Fruit fly (Drosophila melanogaster) whole organism, embryonic: Measurements from ENCODE around the gene Bx.
A peak's percentile ranks its signal among the peaks of the same experiment; 100 is the strongest.

Experiments
- Ada2b ChIP-seq: fragments of 200-800 bp; sonication (Bioruptor generic); IDR thresholded peaks from 2 replicates; pipeline ENCODE4 v1.3.6; 2022; ENCODE audit warnings: missing biosample characterization, missing genetic modification characterization
- Bgb ChIP-seq: fragments of 200-800 bp; sonication (Bioruptor generic); IDR thresholded peaks from 2 replicates; pipeline ENCODE4 v1.3.6; 2022; ENCODE audit warnings: missing biosample characterization, missing genetic modification characterization; ENCODE audit not compliant: partially characterized antibody
- CG10147 ChIP-seq: fragments of 200-800 bp; sonication (Bioruptor generic); optimal IDR thresholded peaks from 2 replicates; lab custom pipeline; 2019; ENCODE audit warnings: missing biosample characterization, mild to moderate bottlenecking, missing genetic modification characterization, moderate library complexity
- CG10321 ChIP-seq: fragments of 200-800 bp; sonication (Bioruptor generic); IDR thresholded peaks from 2 replicates; pipeline ENCODE4 v1.3.6; 2022; ENCODE audit warnings: missing biosample characterization, missing genetic modification characterization
- CG10366 ChIP-seq: fragments of 200-800 bp; sonication (Bioruptor generic); IDR thresholded peaks from 2 replicates; pipeline ENCODE4 v1.3.6; 2022; ENCODE audit warnings: missing biosample characterization, missing genetic modification characterization
- CG10462 ChIP-seq: fragments of 200-800 bp; sonication (Bioruptor generic); optimal IDR thresholded peaks from 2 replicates; lab custom pipeline; 2016; ENCODE audit warnings: missing biosample characterization, missing genetic modification characterization
- CG11560 ChIP-seq: fragments of 200-800 bp; sonication (Bioruptor generic); IDR thresholded peaks from 3 replicates; pipeline ENCODE4 v1.3.6; 2022; ENCODE audit warnings: missing biosample characterization, missing genetic modification characterization
- CG12236 ChIP-seq: fragments of 200-800 bp; sonication (Bioruptor generic); optimal IDR thresholded peaks from 2 replicates; lab custom pipeline; 2016; ENCODE audit warnings: missing biosample characterization, missing genetic modification characterization
- CG14050 ChIP-seq: fragments of 200-800 bp; sonication (Bioruptor generic); IDR thresholded peaks from 3 replicates; pipeline ENCODE4 v1.3.6; 2022; ENCODE audit warnings: missing biosample characterization, missing genetic modification characterization
- CG15479 ChIP-seq: fragments of 200-800 bp; sonication (Bioruptor generic); optimal IDR thresholded peaks from 3 replicates; lab custom pipeline; 2019; ENCODE audit warnings: missing biosample characterization, mild to moderate bottlenecking, missing genetic modification characterization, moderate library complexity
- CG1603 ChIP-seq: fragments of 200-800 bp; sonication (Bioruptor generic); optimal IDR thresholded peaks from 2 replicates; lab custom pipeline; 2019; ENCODE audit warnings: missing biosample characterization, mild to moderate bottlenecking, missing genetic modification characterization, moderate library complexity
- CG17328 ChIP-seq: fragments of 200-800 bp; sonication (Bioruptor generic); IDR thresholded peaks from 2 replicates; pipeline ENCODE4 v1.3.6; 2022; ENCODE audit warnings: missing biosample characterization, missing genetic modification characterization
- CG18476 ChIP-seq: fragments of 200-800 bp; sonication (Bioruptor generic); optimal IDR thresholded peaks from 2 replicates; lab custom pipeline; 2016; ENCODE audit warnings: missing biosample characterization, mild to moderate bottlenecking, missing genetic modification characterization
- CG2129 ChIP-seq: fragments of 200-800 bp; sonication (Bioruptor generic); IDR thresholded peaks from 2 replicates; pipeline ENCODE4 v1.3.6; 2022; ENCODE audit warnings: missing biosample characterization, missing genetic modification characterization; ENCODE audit not compliant: partially characterized antibody
- CG30020 ChIP-seq: fragments of 200-800 bp; optimal IDR thresholded peaks from 2 replicates; lab custom pipeline; 2019; ENCODE audit warnings: missing biosample characterization, mild to moderate bottlenecking, missing genetic modification characterization, moderate library complexity
- CG32532 ChIP-seq: fragments of 200-800 bp; sonication (Bioruptor generic); IDR thresholded peaks from 2 replicates; pipeline ENCODE4 v1.3.6; 2022; ENCODE audit warnings: missing biosample characterization, missing genetic modification characterization
- CG3847 ChIP-seq: fragments of 200-800 bp; sonication (Bioruptor generic); IDR thresholded peaks from 2 replicates; pipeline ENCODE4 v1.3.6; 2022; ENCODE audit warnings: missing biosample characterization, missing genetic modification characterization
- CG4282 ChIP-seq: fragments of 200-800 bp; sonication (Bioruptor generic); optimal IDR thresholded peaks from 2 replicates; lab custom pipeline; 2016; ENCODE audit warnings: missing biosample characterization, missing genetic modification characterization
- CG5180 ChIP-seq: fragments of 200-800 bp; sonication (Bioruptor generic); optimal IDR thresholded peaks from 3 replicates; lab custom pipeline; 2017; ENCODE audit warnings: missing biosample characterization, missing genetic modification characterization, mild to moderate bottlenecking, moderate library complexity, missing genetic modification reagents
- CG6683 ChIP-seq: fragments of 200-800 bp; sonication (Bioruptor generic); optimal IDR thresholded peaks from 2 replicates; lab custom pipeline; 2017; ENCODE audit warnings: missing biosample characterization, mild to moderate bottlenecking, missing genetic modification characterization, missing genetic modification reagents
- CG6854 ChIP-seq: fragments of 200-800 bp; sonication (Bioruptor generic); optimal IDR thresholded peaks from 3 replicates; lab custom pipeline; 2017; ENCODE audit warnings: missing biosample characterization, mild to moderate bottlenecking, missing genetic modification characterization
- CG7987 ChIP-seq: fragments of 200-800 bp; sonication (Bioruptor generic); optimal IDR thresholded peaks from 2 replicates; lab custom pipeline; 2018; ENCODE audit warnings: missing biosample characterization, mild to moderate bottlenecking, missing genetic modification characterization, moderate library complexity
- CG9215 ChIP-seq: fragments of 200-800 bp; sonication (Bioruptor generic); IDR thresholded peaks from 2 replicates; pipeline ENCODE4 v1.3.6; 2022; ENCODE audit warnings: missing biosample characterization, missing genetic modification characterization
- CG9727 ChIP-seq: fragments of 200-800 bp; sonication (Bioruptor generic); optimal IDR thresholded peaks from 3 replicates; lab custom pipeline; 2017; ENCODE audit warnings: missing biosample characterization, mild to moderate bottlenecking, missing genetic modification characterization
- Dek ChIP-seq: fragments of 200-800 bp; sonication (Bioruptor generic); optimal IDR thresholded peaks from 3 replicates; lab custom pipeline; 2019; ENCODE audit warnings: missing biosample characterization, mild to moderate bottlenecking, missing genetic modification characterization, moderate library complexity
- Dfd ChIP-seq, 2 experiments: fragments of >200 bp; optimal IDR thresholded peaks; 2 replicates each; lab custom pipeline; 2017; ENCODE audit warnings: missing biosample characterization in 2 of 2, missing genetic modification characterization in 2 of 2
- Fer2 ChIP-seq: fragments of 200-800 bp; sonication (Bioruptor generic); optimal IDR thresholded peaks from 2 replicates; lab custom pipeline; 2018; ENCODE audit warnings: missing biosample characterization, mild to moderate bottlenecking, missing genetic modification characterization, moderate library complexity
- HHEX ChIP-seq: fragments of 200-800 bp; sonication (Bioruptor generic); optimal IDR thresholded peaks from 3 replicates; lab custom pipeline; 2017; ENCODE audit warnings: missing biosample characterization, mild to moderate bottlenecking, missing genetic modification characterization, missing genetic modification reagents
- Hmr ChIP-seq: fragments of 200-800 bp; sonication (Bioruptor generic); optimal IDR thresholded peaks from 3 replicates; lab custom pipeline; 2017; ENCODE audit warnings: mild to moderate bottlenecking, missing biosample characterization, missing genetic modification reagents, missing genetic modification characterization
- Lpt ChIP-seq: fragments of >200 bp; optimal IDR thresholded peaks from 2 replicates; lab custom pipeline; 2018; ENCODE audit warnings: missing biosample characterization, missing genetic modification characterization
- Taf1 ChIP-seq: fragments of 200-800 bp; sonication (Bioruptor generic); IDR thresholded peaks from 2 replicates; pipeline ENCODE4 v1.3.6; 2022; ENCODE audit warnings: missing biosample characterization, missing genetic modification characterization
- Xbp1 ChIP-seq: fragments of 200-800 bp; sonication (Bioruptor generic); optimal IDR thresholded peaks from 3 replicates; lab custom pipeline; 2016; ENCODE audit warnings: missing biosample characterization, mild to moderate bottlenecking, missing genetic modification characterization
- dimm ChIP-seq: fragments of 200-800 bp; sonication (Bioruptor generic); IDR thresholded peaks from 2 replicates; pipeline ENCODE4 v1.3.6; 2022; ENCODE audit warnings: missing biosample characterization, missing genetic modification characterization
- disco-r ChIP-seq: fragments of 200-800 bp; sonication (Bioruptor generic); optimal IDR thresholded peaks from 2 replicates; lab custom pipeline; 2016; ENCODE audit warnings: missing biosample characterization, missing genetic modification characterization
- ems ChIP-seq: fragments of 200-800 bp; sonication (Bioruptor generic); optimal IDR thresholded peaks from 3 replicates; lab custom pipeline; 2016; ENCODE audit warnings: missing biosample characterization, missing genetic modification characterization
- en ChIP-seq: fragments of 200-800 bp; sonication (Bioruptor generic); optimal IDR thresholded peaks from 2 replicates; lab custom pipeline; 2016; ENCODE audit warnings: missing biosample characterization, missing genetic modification characterization
- gfzf ChIP-seq: fragments of 200-800 bp; sonication (Bioruptor generic); optimal IDR thresholded peaks from 2 replicates; lab custom pipeline; 2016; ENCODE audit warnings: missing biosample characterization, mild to moderate bottlenecking, missing genetic modification characterization, moderate library complexity
- hbn ChIP-seq: fragments of 200-800 bp; sonication (Bioruptor generic); IDR thresholded peaks from 2 replicates; pipeline ENCODE4 v1.3.6; 2022; ENCODE audit warnings: missing biosample characterization, missing genetic modification characterization; ENCODE audit not compliant: partially characterized antibody
- inv ChIP-seq: fragments of 200-800 bp; sonication (Bioruptor generic); IDR thresholded peaks from 2 replicates; pipeline ENCODE4 v1.3.6; 2022; ENCODE audit warnings: missing biosample characterization, missing genetic modification characterization; ENCODE audit not compliant: partially characterized antibody
- nerfin-2 ChIP-seq: fragments of 200-800 bp; sonication (Bioruptor generic); IDR thresholded peaks from 2 replicates; pipeline ENCODE4 v1.3.6; 2022; ENCODE audit warnings: missing biosample characterization, missing genetic modification characterization; ENCODE audit not compliant: partially characterized antibody
- onecut ChIP-seq: fragments of 200-800 bp; sonication (Bioruptor generic); IDR thresholded peaks from 2 replicates; pipeline ENCODE4 v1.3.6; 2022; ENCODE audit warnings: missing biosample characterization, missing genetic modification characterization
- repo ChIP-seq: fragments of 200-800 bp; sonication (Bioruptor generic); optimal IDR thresholded peaks from 2 replicates; lab custom pipeline; 2016; ENCODE audit warnings: missing biosample characterization, missing genetic modification characterization
- shn ChIP-seq: fragments of 200-800 bp; sonication (Bioruptor generic); optimal IDR thresholded peaks from 3 replicates; lab custom pipeline; 2016; ENCODE audit warnings: missing biosample characterization, missing genetic modification characterization
- slou ChIP-seq: fragments of 200-800 bp; sonication (Bioruptor generic); optimal IDR thresholded peaks from 3 replicates; lab custom pipeline; 2016; ENCODE audit warnings: missing biosample characterization, missing genetic modification characterization
- sna ChIP-seq: fragments of 200-800 bp; sonication (Bioruptor generic); IDR thresholded peaks from 2 replicates; pipeline ENCODE4 v1.3.6; 2022; ENCODE audit warnings: missing biosample characterization, missing genetic modification characterization; ENCODE audit not compliant: partially characterized antibody
- sug ChIP-seq: fragments of 200-800 bp; optimal IDR thresholded peaks from 2 replicates; lab custom pipeline; 2019; ENCODE audit warnings: missing biosample characterization, mild to moderate bottlenecking, missing genetic modification characterization, moderate library complexity
- tna ChIP-seq: fragments of 200-800 bp; sonication (Bioruptor generic); IDR thresholded peaks from 2 replicates; pipeline ENCODE4 v1.3.6; 2022; ENCODE audit warnings: missing biosample characterization, missing genetic modification characterization; ENCODE audit not compliant: partially characterized antibody
- trh ChIP-seq: fragments of 200-800 bp; sonication (Bioruptor generic); optimal IDR thresholded peaks from 2 replicates; lab custom pipeline; 2016; ENCODE audit warnings: missing biosample characterization, missing genetic modification characterization
- twi ChIP-seq: fragments of 200-800 bp; optimal IDR thresholded peaks from 2 replicates; lab custom pipeline; 2019; ENCODE audit warnings: missing biosample characterization, mild to moderate bottlenecking, missing genetic modification characterization, moderate library complexity
- zen2 ChIP-seq: fragments of 200-800 bp; sonication (Bioruptor generic); IDR thresholded peaks from 3 replicates; pipeline ENCODE4 v1.3.6; 2022; ENCODE audit warnings: missing biosample characterization, missing genetic modification characterization; ENCODE audit not compliant: partially characterized antibody

Bx gene

DNA sequence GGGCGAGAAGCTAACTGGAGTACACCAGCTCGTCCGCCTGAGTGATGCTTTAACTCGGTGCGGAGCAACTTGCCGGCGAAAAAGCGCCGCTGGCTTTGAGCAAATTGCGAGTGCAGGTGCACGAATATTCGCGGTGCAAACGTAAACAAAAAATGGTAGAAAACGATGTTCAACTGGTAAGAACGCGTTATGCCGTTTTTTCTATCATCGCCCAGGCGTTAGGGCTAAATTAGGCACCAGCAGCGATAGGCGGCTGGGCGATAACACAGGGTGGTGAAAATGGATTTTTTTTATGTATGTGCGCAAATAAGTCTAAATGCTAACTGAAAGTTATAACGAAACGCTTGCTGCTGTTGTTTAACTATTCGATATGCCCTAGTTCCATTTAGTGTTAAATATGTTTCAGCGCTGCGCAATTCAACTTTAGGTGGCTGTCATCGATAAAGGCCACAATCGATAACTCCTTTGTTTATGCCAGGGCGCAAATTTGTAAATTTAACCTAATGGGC lies 15.5 kb upstream of the Bx start, which contains the start of the genes Pgant7 and Xrcc2 (continued):
- peak; percentile 62 for TF ChIP-seq CG1603 (tag; lab: Kevin White, UChicago)
- peak; percentile 88 for TF ChIP-seq gfzf (GFP tag; lab: Kevin White, UChicago)
- no peak for TF ChIP-seq twi
- TF ChIP-seq repo = no peak
- no peak for TF ChIP-seq disco-r (GFP tag; lab: Kevin White, UChicago)
- no peak for TF ChIP-seq CG9727
- no peak for TF ChIP-seq ems (GFP tag; lab: Kevin White, UChicago)
- TF ChIP-seq Ada2b (GFP tag; lab: Robert Waterston, UW) = no peak
- no peak for TF ChIP-seq dimm (GFP tag; lab: Robert Waterston, UW)
- TF ChIP-seq sna (GFP tag; lab: Robert Waterston, UW) = peak; percentile 76
- peak; percentile 7 for TF ChIP-seq CG30020 (tag; lab: Kevin White, UChicago)
- no peak for TF ChIP-seq trh (GFP tag; lab: Kevin White, UChicago)
- no peak for TF ChIP-seq CG4282 (GFP tag; lab: Kevin White, UChicago)
- TF ChIP-seq Dfd (GFP tag; optimal IDR thresholded peaks at IDR 0.05; lab: Kevin White, UChicago) = no peak
- no peak for TF ChIP-seq CG32532 (GFP tag; lab: Robert Waterston, UW)
- peak; percentile 14 for TF ChIP-seq CG15479 (GFP tag; lab: Kevin White, UChicago)
- TF ChIP-seq tna (GFP tag; lab: Robert Waterston, UW) = peak; percentile 59; the same call in 1 of the 2 replicates
- TF ChIP-seq inv = peak; percentile 32; the same call in 1 of the 2 replicates
- TF ChIP-seq CG7987 = no peak
- TF ChIP-seq CG10147 (GFP tag; lab: Kevin White, UChicago) = no peak
- no peak for TF ChIP-seq slou
- TF ChIP-seq Bgb (GFP tag; lab: Robert Waterston, UW) = peak; percentile 70
- TF ChIP-seq onecut (GFP tag; lab: Robert Waterston, UW) = no peak
- TF ChIP-seq CG10366 (GFP tag; lab: Robert Waterston, UW) = no peak
- no peak for TF ChIP-seq CG9215 (GFP tag; lab: Robert Waterston, UW)
- TF ChIP-seq CG12236 = no peak
- no peak for TF ChIP-seq Fer2 (tag; lab: Kevin White, UChicago)
- TF ChIP-seq hbn (GFP tag; lab: Robert Waterston, UW) = 0 out of 2 replicates have a peak, but pooled peaks have one; percentile 35
- TF ChIP-seq CG3847 (GFP tag; lab: Robert Waterston, UW) = no peak
- peak; percentile 82 for TF ChIP-seq nerfin-2 (GFP tag; lab: Robert Waterston, UW)
- TF ChIP-seq en (GFP tag; lab: Kevin White, UChicago) = no peak
- TF ChIP-seq HHEX (GFP tag; lab: Kevin White, UChicago) = no peak
- no peak for TF ChIP-seq CG14050 (GFP tag; lab: Robert Waterston, UW)
- TF ChIP-seq CG5180 (GFP tag; lab: Kevin White, UChicago) = peak; percentile 43
- TF ChIP-seq CG17328 (GFP tag; lab: Robert Waterston, UW) = no peak
- no peak for TF ChIP-seq Xbp1
- TF ChIP-seq shn (GFP tag; lab: Kevin White, UChicago) = no peak
- no peak for TF ChIP-seq CG18476
- TF ChIP-seq CG10462 (GFP tag; lab: Kevin White, UChicago) = no peak
- TF ChIP-seq CG2129 (GFP tag; lab: Robert Waterston, UW) = peak; percentile 34; the same call in 1 of the 2 replicates
- no peak for TF ChIP-seq Dek (tag; lab: Kevin White, UChicago)
- peak; percentile 51; the same call in 1 of the 3 replicates for TF ChIP-seq zen2 (GFP tag; lab: Robert Waterston, UW)
- no peak for TF ChIP-seq CG10321
- TF ChIP-seq CG11560 (tag; lab: Robert Waterston, UW) = no peak
- TF ChIP-seq Taf1 (GFP tag; lab: Robert Waterston, UW) = no peak
- peak; percentile 7 for TF ChIP-seq sug (tag; lab: Kevin White, UChicago)
- TF ChIP-seq Lpt = no peak
- no peak for TF ChIP-seq CG6683 (GFP tag; lab: Kevin White, UChicago)
- TF ChIP-seq CG6854 (GFP tag; lab: Kevin White, UChicago) = no peak
- TF ChIP-seq Hmr (GFP tag; lab: Kevin White, UChicago) = no peak
